Worm (Caenorhabditis elegans) whole organism, L1 larva: ENCODE data around the gene F11C7.2.

Experiments
- blmp-1 ChIP-seq: fragments of 150-350 bp; optimal IDR thresholded peaks from 2 replicates; lab custom pipeline; 2014; ENCODE audit warnings: missing biosample characterization, missing genetic modification characterization
- lin-15B ChIP-seq: fragments of 150-350 bp; sonication (generic microtip); optimal IDR thresholded peaks from 3 replicates; lab custom pipeline; 2014; ENCODE audit warnings: missing biosample characterization, missing genetic modification characterization
- nhr-11 ChIP-seq: fragments of 150-350 bp; optimal IDR thresholded peaks from 2 replicates; lab custom pipeline; 2014; ENCODE audit warnings: missing biosample characterization, missing genetic modification characterization
- nhr-237 ChIP-seq: fragments of 150-350 bp; optimal IDR thresholded peaks from 2 replicates; lab custom pipeline; 2014; ENCODE audit warnings: missing biosample characterization, missing genetic modification characterization
- nhr-28 ChIP-seq: fragments of 150-350 bp; optimal IDR thresholded peaks from 2 replicates; lab custom pipeline; 2014; ENCODE audit warnings: missing biosample characterization, missing genetic modification characterization
- nhr-71 ChIP-seq: sonication (generic microtip); optimal IDR thresholded peaks from 2 replicates; lab custom pipeline; 2016; ENCODE audit warnings: mild to moderate bottlenecking, missing genetic modification characterization, moderate library complexity, missing compliant biosample characterization

ce11 chrX:17363491-17363890 lies 33.1 kb upstream of the F11C7.2 start:
- TF ChIP-seq nhr-11 (tag; lab: Kevin White, UChicago) (no peak), nhr-28 (tag; lab: Kevin White, UChicago) (no peak), nhr-71 (tag; lab: Kevin White, UChicago) (no peak), nhr-237 (no peak), lin-15B (tag; lab: Kevin White, UChicago) (no peak), blmp-1 (tag; lab: Kevin White, UChicago) (no peak)
